Fruit fly (Drosophila melanogaster): Measurements from ENCODE around the gene alphaCOP.
A peak's percentile ranks its signal among the peaks of the same experiment; 100 is the strongest.

alphaCOP gene

dm6 chr3L:1692859-1693258, 47.9 kb upstream of the alphaCOP start (continued):
- TF ChIP-seq Sox15 (GFP tag; optimal IDR thresholded peaks at IDR 0.05) (no peak), salr (GFP tag; optimal IDR thresholded peaks at IDR 0.05) (peak in 1 of 2 experiments; percentile 26), spab (GFP tag; optimal IDR thresholded peaks at IDR 0.05) (peak; percentile 51), Hr38 (GFP tag; optimal IDR thresholded peaks at IDR 0.05) (no peak), CG8119 (GFP tag; IDR thresholded peaks at IDR 0.05) (0 out of 3 replicates have a peak, but pooled peaks have one; percentile 19), CG3032 (tag; optimal IDR thresholded peaks at IDR 0.05) (peak; percentile 48), CG11294 (GFP tag; IDR thresholded peaks at IDR 0.05) (no peak), pdm3 (GFP tag; optimal IDR thresholded peaks at IDR 0.05) (no peak), CG6854 (GFP tag; optimal IDR thresholded peaks at IDR 0.05) (no peak), Hr39 (GFP tag; optimal IDR thresholded peaks at IDR 0.05) (no peak), CG1621 (tag; optimal IDR thresholded peaks at IDR 0.05) (no peak), CG6792 (GFP tag; optimal IDR thresholded peaks at IDR 0.05) (no peak), dac (GFP tag; optimal IDR thresholded peaks at IDR 0.05) (no peak), CG3919 (GFP tag; optimal IDR thresholded peaks at IDR 0.05) (peak; percentile 46), Lpt (GFP tag; optimal IDR thresholded peaks at IDR 0.05) (no peak), fd59A (GFP tag; optimal IDR thresholded peaks at IDR 0.05) (peak; percentile 18), Smox (GFP tag; optimal IDR thresholded peaks at IDR 0.05) (no peak), achi (GFP tag; optimal IDR thresholded peaks at IDR 0.05) (peak; percentile 32)

dm6 chr3L:1692122-1692786, 47.3 kb upstream of the alphaCOP start:
- TF ChIP-seq Hr39 (GFP tag; optimal IDR thresholded peaks at IDR 0.05), result peak; percentile 94
- TF ChIP-seq fd59A (GFP tag; optimal IDR thresholded peaks at IDR 0.05), result peak; percentile 92
- peak; percentile 85 for TF ChIP-seq Sox15 (GFP tag; optimal IDR thresholded peaks at IDR 0.05)
- TF ChIP-seq spab (GFP tag; optimal IDR thresholded peaks at IDR 0.05), result peak; percentile 84
- peak; percentile 93 for TF ChIP-seq Sox14 (GFP tag; optimal IDR thresholded peaks at IDR 0.05)
- TF ChIP-seq dac (GFP tag; optimal IDR thresholded peaks at IDR 0.05), result peak; percentile 43
- peak; percentile 70 for TF ChIP-seq CG11762 (GFP tag; optimal IDR thresholded peaks at IDR 0.05; ENCODE audit: insufficient read depth)
- peak; percentile 87 for TF ChIP-seq CG3919 (GFP tag; optimal IDR thresholded peaks at IDR 0.05)
- TF ChIP-seq Met (GFP tag; optimal IDR thresholded peaks at IDR 0.05), result peak; percentile 93
- peak; percentile 87 for TF ChIP-seq net (GFP tag; optimal IDR thresholded peaks at IDR 0.05)
- peak; percentile 87 for TF ChIP-seq achi (GFP tag; optimal IDR thresholded peaks at IDR 0.05)
- TF ChIP-seq eg (GFP tag; IDR thresholded peaks at IDR 0.05), result peak; percentile 79
- TF ChIP-seq CG16779 (tag; optimal IDR thresholded peaks at IDR 0.05), result peak; percentile 82
- no peak for TF ChIP-seq fkh (GFP tag; optimal IDR thresholded peaks at IDR 0.05)
- TF ChIP-seq CG11902 (GFP tag; optimal IDR thresholded peaks at IDR 0.05), result peak; percentile 78
- peak; percentile 90 for TF ChIP-seq acj6 (GFP tag; optimal IDR thresholded peaks at IDR 0.05)
- TF ChIP-seq CG6792 (GFP tag; optimal IDR thresholded peaks at IDR 0.05), result peak; percentile 92
- TF ChIP-seq Hr4 (GFP tag; optimal IDR thresholded peaks at IDR 0.05), result peak; percentile 78
- TF ChIP-seq CG9139 (GFP tag; optimal IDR thresholded peaks at IDR 0.05), result peak; percentile 70
- TF ChIP-seq CG10669 (GFP tag; optimal IDR thresholded peaks at IDR 0.05), result peak; percentile 83
- peak; percentile 73 for TF ChIP-seq Blimp-1 (GFP tag; optimal IDR thresholded peaks at IDR 0.05)
- peak; percentile 76 for TF ChIP-seq Gug (GFP tag; IDR thresholded peaks at IDR 0.05)
- peak; percentile 90 for TF ChIP-seq pdm3 (GFP tag; optimal IDR thresholded peaks at IDR 0.05)
- peak; percentile 73 to 83 for TF ChIP-seq salr (GFP tag; optimal IDR thresholded peaks at IDR 0.05)
- TF ChIP-seq Hr38 (GFP tag; optimal IDR thresholded peaks at IDR 0.05), result no peak
- TF ChIP-seq cyc (GFP tag; optimal IDR thresholded peaks at IDR 0.05), result peak; percentile 87
- TF ChIP-seq CG6163 (GFP tag; IDR thresholded peaks at IDR 0.05), result peak; percentile 96
- peak; percentile 89 for TF ChIP-seq OdsH (GFP tag; optimal IDR thresholded peaks at IDR 0.05)
- peak; percentile 95 for TF ChIP-seq Eip78C (GFP tag)
- TF ChIP-seq Eip93F (GFP tag; optimal IDR thresholded peaks at IDR 0.05), result peak; percentile 85
- peak; percentile 88 for TF ChIP-seq CG6808 (GFP tag; optimal IDR thresholded peaks at IDR 0.05)
- TF ChIP-seq Ets96B (tag; optimal IDR thresholded peaks at IDR 0.05), result peak; percentile 84
- peak; percentile 96 for TF ChIP-seq svp (GFP tag)
- TF ChIP-seq CG8319 (GFP tag; optimal IDR thresholded peaks at IDR 0.05), result peak; percentile 86
- peak; percentile 84 for TF ChIP-seq CG6854 (GFP tag; optimal IDR thresholded peaks at IDR 0.05)
- TF ChIP-seq CG8119 (GFP tag; IDR thresholded peaks at IDR 0.05), result peak; percentile 87
- TF ChIP-seq CG11294 (GFP tag; IDR thresholded peaks at IDR 0.05), result 0 out of 2 replicates have a peak, but pooled peaks have one; percentile 41
- TF ChIP-seq ss (GFP tag; optimal IDR thresholded peaks at IDR 0.05), result peak; percentile 78 to 81
- TF ChIP-seq Eip75B (GFP tag; optimal IDR thresholded peaks at IDR 0.05), result peak; percentile 93
- TF ChIP-seq dsx (GFP tag; optimal IDR thresholded peaks at IDR 0.05; ENCODE audit: poor library complexity, severe bottlenecking), result peak; percentile 78
- TF ChIP-seq Ets21C (GFP tag; optimal IDR thresholded peaks at IDR 0.05), result peak; percentile 84
- TF ChIP-seq CG7368 (GFP tag; optimal IDR thresholded peaks at IDR 0.05), result peak; percentile 83

Measured in whole organism, prepupa.